Fruit fly (Drosophila melanogaster) whole organism, embryonic: ENCODE measurements around the gene CG42268.
A peak's percentile ranks its signal among the peaks of the same experiment; 100 is the strongest.

Source experiments
- Adf1 ChIP-seq: fragments of 200-800 bp; sonication (Bioruptor generic); IDR thresholded peaks from 2 replicates; pipeline ENCODE4 v1.3.6; 2022; ENCODE audit warnings: missing biosample characterization, missing genetic modification characterization
- Aef1 ChIP-seq: fragments of 200-800 bp; sonication (Bioruptor generic); IDR thresholded peaks from 3 replicates; pipeline ENCODE4 v1.3.6; 2022; ENCODE audit warnings: missing biosample characterization, missing genetic modification characterization
- Asciz ChIP-seq: fragments of 200-800 bp; sonication (Bioruptor generic); optimal IDR thresholded peaks from 2 replicates; lab custom pipeline; 2017; ENCODE audit warnings: missing biosample characterization, mild to moderate bottlenecking, missing genetic modification characterization, missing genetic modification reagents
- Bgb ChIP-seq: fragments of 200-800 bp; sonication (Bioruptor generic); IDR thresholded peaks from 2 replicates; pipeline ENCODE4 v1.3.6; 2022; ENCODE audit warnings: missing biosample characterization, missing genetic modification characterization; ENCODE audit not compliant: partially characterized antibody
- CG11247 ChIP-seq: fragments of 200-800 bp; sonication (Bioruptor generic); IDR thresholded peaks from 2 replicates; pipeline ENCODE4 v1.3.6; 2022; ENCODE audit warnings: missing biosample characterization, missing genetic modification characterization
- CG12219 ChIP-seq: fragments of 200-800 bp; sonication (Bioruptor generic); optimal IDR thresholded peaks from 3 replicates; lab custom pipeline; 2018; ENCODE audit warnings: missing biosample characterization, mild to moderate bottlenecking, missing genetic modification characterization
- CG12236 ChIP-seq: fragments of 200-800 bp; sonication (Bioruptor generic); optimal IDR thresholded peaks from 2 replicates; lab custom pipeline; 2016; ENCODE audit warnings: missing biosample characterization, missing genetic modification characterization
- CG1233 ChIP-seq: fragments of 200-800 bp; sonication (Bioruptor generic); optimal IDR thresholded peaks from 4 replicates; lab custom pipeline; 2018; ENCODE audit warnings: missing biosample characterization, mild to moderate bottlenecking, missing genetic modification characterization
- CG13287 ChIP-seq: fragments of 200-800 bp; sonication (Bioruptor generic); IDR thresholded peaks from 2 replicates; pipeline ENCODE4 v1.3.6; 2022; ENCODE audit warnings: missing biosample characterization, missing genetic modification characterization; ENCODE audit not compliant: partially characterized antibody
- CG14965 ChIP-seq: fragments of 200-800 bp; sonication (Bioruptor generic); optimal IDR thresholded peaks from 2 replicates; lab custom pipeline; 2016; ENCODE audit warnings: missing biosample characterization, missing genetic modification characterization, borderline replicate concordance
- CG17568 ChIP-seq: fragments of 200-800 bp; sonication (Bioruptor generic); optimal IDR thresholded peaks from 2 replicates; lab custom pipeline; 2018; ENCODE audit warnings: missing biosample characterization, mild to moderate bottlenecking, missing genetic modification characterization, moderate library complexity
- CG17912 ChIP-seq: fragments of 200-800 bp; sonication (Bioruptor generic); optimal IDR thresholded peaks from 2 replicates; lab custom pipeline; 2018; ENCODE audit warnings: missing biosample characterization, mild to moderate bottlenecking, missing genetic modification characterization
- CG30403 ChIP-seq: fragments of 200-800 bp; sonication (Bioruptor generic); optimal IDR thresholded peaks from 3 replicates; lab custom pipeline; 2016; ENCODE audit warnings: missing biosample characterization, missing genetic modification characterization
- CG3163 ChIP-seq: fragments of 200-800 bp; sonication (Bioruptor generic); optimal IDR thresholded peaks from 3 replicates; lab custom pipeline; 2016; ENCODE audit warnings: missing biosample characterization, missing genetic modification characterization
- CG3407 ChIP-seq: fragments of 200-800 bp; sonication (Bioruptor generic); optimal IDR thresholded peaks from 2 replicates; lab custom pipeline; 2018; ENCODE audit warnings: missing biosample characterization, mild to moderate bottlenecking, missing genetic modification characterization
- CG7963 ChIP-seq: fragments of 200-800 bp; sonication (Bioruptor generic); IDR thresholded peaks from 3 replicates; pipeline ENCODE4 v1.3.6; 2022; ENCODE audit warnings: missing biosample characterization, missing genetic modification characterization; ENCODE audit not compliant: partially characterized antibody
- Fer3 ChIP-seq: fragments of 200-800 bp; sonication (Bioruptor generic); optimal IDR thresholded peaks from 2 replicates; lab custom pipeline; 2018; ENCODE audit warnings: missing biosample characterization, mild to moderate bottlenecking, missing genetic modification characterization, moderate library complexity
- HLH54F ChIP-seq: fragments of 200-800 bp; sonication (Bioruptor generic); optimal IDR thresholded peaks from 3 replicates; lab custom pipeline; 2016; ENCODE audit warnings: missing biosample characterization, missing genetic modification characterization
- HLHmδ ChIP-seq: fragments of 200-800 bp; sonication (Bioruptor generic); optimal IDR thresholded peaks from 2 replicates; lab custom pipeline; 2018; ENCODE audit warnings: missing biosample characterization, mild to moderate bottlenecking, missing genetic modification characterization, moderate library complexity
- Hr3 ChIP-seq: fragments of 200-800 bp; sonication (Bioruptor generic); optimal IDR thresholded peaks from 3 replicates; lab custom pipeline; 2016; ENCODE audit warnings: missing biosample characterization, missing genetic modification characterization
- Oaz ChIP-seq: fragments of 200-800 bp; sonication (Bioruptor generic); IDR thresholded peaks from 2 replicates; pipeline ENCODE4 v1.3.6; 2022; ENCODE audit warnings: missing biosample characterization, missing genetic modification characterization
- Rx ChIP-seq: fragments of 200-800 bp; sonication (Bioruptor generic); IDR thresholded peaks from 2 replicates; pipeline ENCODE4 v1.3.6; 2022; ENCODE audit warnings: missing biosample characterization, missing genetic modification characterization
- Xbp1 ChIP-seq: fragments of 200-800 bp; sonication (Bioruptor generic); optimal IDR thresholded peaks from 3 replicates; lab custom pipeline; 2016; ENCODE audit warnings: missing biosample characterization, mild to moderate bottlenecking, missing genetic modification characterization
- abd-A ChIP-seq: fragments of 200-800 bp; sonication (Bioruptor generic); optimal IDR thresholded peaks from 3 replicates; lab custom pipeline; 2019; ENCODE audit warnings: missing biosample characterization, mild to moderate bottlenecking, missing genetic modification characterization, moderate library complexity
- amos ChIP-seq: fragments of 200-800 bp; sonication (Bioruptor generic); IDR thresholded peaks from 2 replicates; pipeline ENCODE4 v1.3.6; 2022; ENCODE audit warnings: missing biosample characterization, missing genetic modification characterization; ENCODE audit not compliant: partially characterized antibody
- ara ChIP-seq: fragments of 200-800 bp; sonication (Bioruptor generic); IDR thresholded peaks from 2 replicates; pipeline ENCODE4 v1.3.6; 2022; ENCODE audit warnings: missing biosample characterization, missing genetic modification characterization
- ato ChIP-seq: fragments of 200-800 bp; sonication (Bioruptor generic); IDR thresholded peaks from 2 replicates; pipeline ENCODE4 v1.3.6; 2022; ENCODE audit warnings: missing biosample characterization, missing genetic modification characterization; ENCODE audit not compliant: partially characterized antibody
- chinmo ChIP-seq: fragments of 200-800 bp; sonication (Bioruptor generic); IDR thresholded peaks from 4 replicates; pipeline ENCODE4 v1.3.6; 2022; ENCODE audit warnings: missing biosample characterization, missing genetic modification characterization; ENCODE audit not compliant: partially characterized antibody
- ci ChIP-seq: fragments of 200-800 bp; sonication (Bioruptor generic); IDR thresholded peaks from 3 replicates; pipeline ENCODE4 v1.3.6; 2022; ENCODE audit warnings: missing biosample characterization, missing genetic modification characterization
- dati ChIP-seq: fragments of 200-800 bp; sonication (Bioruptor generic); IDR thresholded peaks from 2 replicates; pipeline ENCODE4 v1.3.6; 2022; ENCODE audit warnings: missing biosample characterization, missing genetic modification characterization
- esg ChIP-seq: fragments of 200-800 bp; sonication (Bioruptor generic); conservative IDR thresholded peaks from 2 replicates; pipeline ENCODE4 v1.3.6; 2022; ENCODE audit warnings: missing biosample characterization, missing genetic modification characterization
- gcm ChIP-seq: fragments of 200-800 bp; sonication (Bioruptor generic); optimal IDR thresholded peaks from 2 replicates; lab custom pipeline; 2019; ENCODE audit warnings: missing biosample characterization, mild to moderate bottlenecking, missing genetic modification characterization, moderate library complexity
- grn ChIP-seq: fragments of 200-800 bp; sonication (Bioruptor generic); optimal IDR thresholded peaks from 3 replicates; lab custom pipeline; 2017; ENCODE audit warnings: missing biosample characterization, missing genetic modification characterization
- hbn ChIP-seq: fragments of 200-800 bp; sonication (Bioruptor generic); IDR thresholded peaks from 2 replicates; pipeline ENCODE4 v1.3.6; 2022; ENCODE audit warnings: missing biosample characterization, missing genetic modification characterization; ENCODE audit not compliant: partially characterized antibody
- inv ChIP-seq: fragments of 200-800 bp; sonication (Bioruptor generic); IDR thresholded peaks from 2 replicates; pipeline ENCODE4 v1.3.6; 2022; ENCODE audit warnings: missing biosample characterization, missing genetic modification characterization; ENCODE audit not compliant: partially characterized antibody
- lov ChIP-seq, 2 experiments: fragments of 200-800 bp in 1 of 2; fragments of >200 bp in 1 of 2; sonication (Bioruptor generic) in 1 of 2; IDR thresholded peaks in 1 of 2; optimal IDR thresholded peaks in 1 of 2; 2 replicates in 1 of 2; 3 replicates in 1 of 2; pipeline versions ENCODE4 v1.3.6 to Lab custom; 2017 to 2022; ENCODE audit warnings: missing biosample characterization in 1 of 2, missing genetic modification characterization in 1 of 2
- nom ChIP-seq: fragments of 200-800 bp; sonication (Bioruptor generic); optimal IDR thresholded peaks from 2 replicates; lab custom pipeline; 2017; ENCODE audit warnings: missing biosample characterization, missing genetic modification characterization, mild to moderate bottlenecking, moderate library complexity, missing genetic modification reagents
- pb ChIP-seq: fragments of 200-800 bp; sonication (Bioruptor generic); optimal IDR thresholded peaks from 3 replicates; lab custom pipeline; 2016; ENCODE audit warnings: missing biosample characterization, missing genetic modification characterization
- prd ChIP-seq, 3 experiments: fragments of >200 bp in 2 of 3; fragments of 200-800 bp in 1 of 3; sonication (Bioruptor generic) in 1 of 3; optimal IDR thresholded peaks in 2 of 3; IDR thresholded peaks in 1 of 3; 2 replicates in 2 of 3; 3 replicates in 1 of 3; pipeline versions ENCODE4 v1.3.6 to Lab custom; 2017 to 2022; ENCODE audit warnings: missing biosample characterization in 1 of 3, missing genetic modification characterization in 1 of 3
- pros ChIP-seq: fragments of 200-800 bp; sonication (Bioruptor generic); optimal IDR thresholded peaks from 3 replicates; lab custom pipeline; 2019; ENCODE audit warnings: missing biosample characterization, mild to moderate bottlenecking, missing genetic modification characterization, moderate library complexity
- sna ChIP-seq: fragments of 200-800 bp; sonication (Bioruptor generic); IDR thresholded peaks from 2 replicates; pipeline ENCODE4 v1.3.6; 2022; ENCODE audit warnings: missing biosample characterization, missing genetic modification characterization; ENCODE audit not compliant: partially characterized antibody
- sug ChIP-seq: fragments of 200-800 bp; optimal IDR thresholded peaks from 2 replicates; lab custom pipeline; 2019; ENCODE audit warnings: missing biosample characterization, mild to moderate bottlenecking, missing genetic modification characterization, moderate library complexity
- tna ChIP-seq: fragments of 200-800 bp; sonication (Bioruptor generic); IDR thresholded peaks from 2 replicates; pipeline ENCODE4 v1.3.6; 2022; ENCODE audit warnings: missing biosample characterization, missing genetic modification characterization; ENCODE audit not compliant: partially characterized antibody
- yki ChIP-seq: fragments of >200 bp; optimal IDR thresholded peaks from 3 replicates; lab custom pipeline; 2018
- zen2 ChIP-seq: fragments of 200-800 bp; sonication (Bioruptor generic); IDR thresholded peaks from 3 replicates; pipeline ENCODE4 v1.3.6; 2022; ENCODE audit warnings: missing biosample characterization, missing genetic modification characterization; ENCODE audit not compliant: partially characterized antibody

Gene CG42268

dm6 chr3L:9692892-9693551 lies 67.2 kb downstream of the CG42268 start (continued):
- TF ChIP-seq Hr3 (GFP tag; lab: Kevin White, UChicago) (peak; percentile 97), CG7963 (GFP tag; lab: Robert Waterston, UW) (no peak), amos (no peak), esg (GFP tag; lab: Robert Waterston, UW) (peak; percentile 89), CG17568 (GFP tag; lab: Kevin White, UChicago) (peak; percentile 86), pb (peak; percentile 96), CG11247 (peak; percentile 84), CG1233 (GFP tag; lab: Kevin White, UChicago) (peak; percentile 96), gcm (GFP tag; lab: Kevin White, UChicago) (peak; percentile 85), prd (optimal IDR thresholded peaks at IDR 0.05; lab: Kevin White, UChicago) (no peak), prd (GFP tag; IDR thresholded peaks at IDR 0.05; lab: Robert Waterston, UW) (peak; percentile 92), zen2 (GFP tag; lab: Robert Waterston, UW) (no peak), Xbp1 (peak; percentile 96), ato (GFP tag; lab: Robert Waterston, UW) (no peak), Asciz (GFP tag; lab: Kevin White, UChicago) (peak; percentile 95), Fer3 (tag; lab: Kevin White, UChicago) (peak; percentile 90), Oaz (GFP tag; lab: Robert Waterston, UW) (peak; percentile 82), CG30403 (GFP tag; lab: Kevin White, UChicago) (peak; percentile 99), CG14965 (peak; percentile 77), dati (peak; percentile 26; the same call in 1 of the 2 replicates), HLH54F (peak; percentile 98)

- TF ChIP-seq CG17912 (GFP tag; lab: Kevin White, UChicago) (peak; percentile 11), Rx (GFP tag; lab: Robert Waterston, UW) (no peak), yki (lab: Kevin White, UChicago) (peak; percentile 95), nom (GFP tag; lab: Kevin White, UChicago) (peak; percentile 20), CG17568 (GFP tag; lab: Kevin White, UChicago) (peak; percentile 45), sug (tag; lab: Kevin White, UChicago) (peak; percentile 99), ci (GFP tag; lab: Robert Waterston, UW) (peak; percentile 53; the same call in 1 of the 3 replicates), hbn (GFP tag; lab: Robert Waterston, UW) (peak; percentile 64), Bgb (GFP tag; lab: Robert Waterston, UW) (peak; percentile 25; the same call in 1 of the 2 replicates), sna (GFP tag; lab: Robert Waterston, UW) (peak; percentile 77), lov (optimal IDR thresholded peaks at IDR 0.05; lab: Kevin White, UChicago) (no peak), lov (GFP tag; IDR thresholded peaks at IDR 0.05; lab: Robert Waterston, UW) (0 out of 3 replicates have a peak, but pooled peaks have one; percentile 24), inv (GFP tag; lab: Robert Waterston, UW) (no peak), abd-A (tag; lab: Kevin White, UChicago) (peak; percentile 8), chinmo (GFP tag; lab: Robert Waterston, UW) (peak; percentile 99; the same call in 3 of the 4 replicates), ara (GFP tag; lab: Robert Waterston, UW) (0 out of 2 replicates have a peak, but pooled peaks have one; percentile 19), CG12219 (GFP tag; lab: Kevin White, UChicago) (peak; percentile 14), CG12236 (GFP tag; lab: Kevin White, UChicago) (no peak), CG3163 (GFP tag; lab: Kevin White, UChicago) (peak; percentile 98), CG3407 (peak; percentile 7), Aef1 (peak; percentile 32; the same call in 2 of the 3 replicates), Adf1 (GFP tag; lab: Robert Waterston, UW) (peak; percentile 95), grn (GFP tag; lab: Kevin White, UChicago) (peak; percentile 75), HLHmδ (GFP tag; lab: Kevin White, UChicago) (peak; percentile 66), CG13287 (GFP tag; lab: Robert Waterston, UW) (peak; percentile 43; the same call in 1 of the 2 replicates), tna (GFP tag; lab: Robert Waterston, UW) (peak; percentile 27; the same call in 1 of the 2 replicates), pros (GFP tag; lab: Kevin White, UChicago) (no peak)
Measured at dm6 chr3L:9692234-9692891, 67.8 kb downstream of the CG42268 start.
